Worm (Caenorhabditis elegans): ENCODE data around the gene xrn-2.

DNA sequence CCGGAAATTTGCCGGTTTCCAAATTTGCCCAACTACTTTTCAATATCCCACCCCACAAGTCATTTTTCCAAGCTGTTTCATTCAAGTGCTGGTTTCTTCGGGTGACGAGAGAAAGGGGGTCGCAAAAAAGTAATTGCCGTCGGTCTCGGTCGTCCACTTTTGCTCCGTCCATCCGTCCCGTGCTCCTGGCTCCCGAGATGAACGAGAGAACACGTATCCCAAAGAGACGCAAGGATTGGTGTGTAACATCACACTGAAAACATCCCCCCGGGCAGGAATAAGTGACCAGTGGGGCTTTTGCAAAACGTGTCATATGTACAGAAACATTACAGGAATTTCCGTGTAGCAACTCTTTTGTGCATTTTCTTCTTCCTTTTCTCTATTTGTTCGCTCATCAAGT is 21.1 kb downstream of the xrn-2 start:
- TF ChIP-seq him-1 (tag; optimal IDR thresholded peaks at IDR 0.05) = no peak
- TF ChIP-seq W03F9.2 (tag; optimal IDR thresholded peaks at IDR 0.05) = no peak
- no peak for TF ChIP-seq dao-5 (tag; optimal IDR thresholded peaks at IDR 0.05)

Data from whole organism, L4/young adult.